Fruit fly (Drosophila melanogaster) Kc167 (cell line): Measurements from ENCODE around the gene Taf12L.

Experiments used
- Sin3A ChIP-seq: fragments of >200 bp; optimal IDR thresholded peaks from 2 replicates; lab custom pipeline; 2018; ENCODE audit warnings: missing external identifiers
- insv ChIP-seq: fragments of >200 bp; optimal IDR thresholded peaks from 3 replicates; lab custom pipeline; 2018; ENCODE audit warnings: missing external identifiers

- no peak for TF ChIP-seq insv (lab: Kevin White, UChicago)
- no peak for TF ChIP-seq Sin3A (lab: Kevin White, UChicago)
Measured at dm6 chr2L:4687211-4687610, 14.1 kb downstream of the Taf12L start, which contains the start of gene Elba3.
